Worm (Caenorhabditis elegans) whole organism, late embryonic: ENCODE results near the gene hot-1.

Source experiments
- ama-1 ChIP-seq: fragments of 150-350 bp; optimal IDR thresholded peaks from 2 replicates; lab custom pipeline; 2014
- ceh-14 ChIP-seq: sonication (generic microtip); optimal IDR thresholded peaks from 2 replicates; lab custom pipeline; 2016; ENCODE audit warnings: missing genotype, missing genetic modification characterization, missing compliant biosample characterization
- ceh-30 ChIP-seq: fragments of 150-350 bp; optimal IDR thresholded peaks from 2 replicates; lab custom pipeline; 2014; ENCODE audit warnings: missing biosample characterization, missing genetic modification characterization
- dmd-4 ChIP-seq: sonication (generic microtip); optimal IDR thresholded peaks from 2 replicates; lab custom pipeline; 2016; ENCODE audit warnings: borderline replicate concordance, missing genetic modification characterization, missing compliant biosample characterization
- elt-2 ChIP-seq: sonication (generic microtip); optimal IDR thresholded peaks from 2 replicates; lab custom pipeline; 2016; ENCODE audit warnings: missing genetic modification reagents, missing genetic modification characterization, missing compliant biosample characterization
- fkh-10 ChIP-seq: fragments of 150-350 bp; optimal IDR thresholded peaks from 2 replicates; lab custom pipeline; 2014; ENCODE audit warnings: missing biosample characterization, missing genetic modification reagents, missing genetic modification characterization
- fkh-6 ChIP-seq: sonication (generic microtip); optimal IDR thresholded peaks from 2 replicates; lab custom pipeline; 2016; ENCODE audit warnings: missing genetic modification characterization, missing compliant biosample characterization
- pha-4 ChIP-seq: fragments of 150-350 bp; optimal IDR thresholded peaks from 2 replicates; lab custom pipeline; 2018; ENCODE audit warnings: missing biosample characterization, missing genetic modification reagents, missing genetic modification characterization

- no peak for TF ChIP-seq elt-2 (tag; lab: Kevin White, UChicago)
- no peak for TF ChIP-seq pha-4 (tag; lab: Kevin White, UChicago)
- TF ChIP-seq ceh-14 (tag; lab: Kevin White, UChicago), result no peak
- no peak for TF ChIP-seq fkh-10
- TF ChIP-seq fkh-6 (tag; lab: Kevin White, UChicago), result no peak
- no peak for TF ChIP-seq ama-1
- TF ChIP-seq ceh-30 (tag; lab: Kevin White, UChicago), result no peak
- TF ChIP-seq dmd-4 (tag; lab: Kevin White, UChicago), result no peak
Measured at ce11 chrV:14579619-14580018, 41.3 kb upstream of the hot-1 start, which contains the start of gene gar-3.
